Worm (Caenorhabditis elegans) whole organism, young adult: Measurements from ENCODE around the gene C33D3.5.

ENCODE experiments used
- C06A6.2 ChIP-seq: fragments of 200-800 bp; sonication (Bioruptor generic); conservative IDR thresholded peaks from 2 replicates; pipeline ENCODE4 v1.3.6; 2022; ENCODE audit warnings: missing genetic modification characterization, missing compliant biosample characterization
- F22D6.2 ChIP-seq: sonication (generic microtip); optimal IDR thresholded peaks from 2 replicates; lab custom pipeline; 2016; ENCODE audit warnings: mild to moderate bottlenecking, missing genetic modification characterization, missing compliant biosample characterization
- F52B5.7 ChIP-seq: sonication (generic microtip); optimal IDR thresholded peaks from 2 replicates; lab custom pipeline; 2016; ENCODE audit warnings: mild to moderate bottlenecking, missing genetic modification characterization, missing compliant biosample characterization
- F57A8.1 ChIP-seq: fragments of 200-800 bp; sonication (Bioruptor generic); optimal IDR thresholded peaks from 2 replicates; lab custom pipeline; 2018; ENCODE audit warnings: mild to moderate bottlenecking, missing genetic modification characterization, moderate library complexity, missing compliant biosample characterization
- Y67H2A.10 ChIP-seq: fragments of 200-800 bp; sonication (Bioruptor generic); conservative IDR thresholded peaks from 2 replicates; pipeline ENCODE4 v1.3.6; 2022; ENCODE audit warnings: missing genetic modification reagents, missing genetic modification characterization, missing compliant biosample characterization
- akir-1 ChIP-seq: fragments of 200-800 bp; sonication (Bioruptor generic); optimal IDR thresholded peaks from 2 replicates; lab custom pipeline; 2018; ENCODE audit warnings: mild to moderate bottlenecking, missing genetic modification characterization, moderate library complexity, missing compliant biosample characterization
- atf-7 ChIP-seq: sonication (generic microtip); optimal IDR thresholded peaks from 2 replicates; lab custom pipeline; 2017; ENCODE audit warnings: mild to moderate bottlenecking, missing genetic modification characterization, missing compliant biosample characterization
- athp-1 ChIP-seq: sonication (generic microtip); optimal IDR thresholded peaks from 2 replicates; lab custom pipeline; 2017; ENCODE audit warnings: mild to moderate bottlenecking, missing genetic modification characterization, missing compliant biosample characterization
- attf-6 ChIP-seq: fragments of 200-800 bp; sonication (Bioruptor generic); IDR thresholded peaks from 2 replicates; pipeline ENCODE4 v1.3.6; 2022; ENCODE audit warnings: missing genetic modification reagents, missing genetic modification characterization, missing compliant biosample characterization
- bed-2 ChIP-seq: fragments of 200-800 bp; sonication (Bioruptor generic); IDR thresholded peaks from 2 replicates; pipeline ENCODE4 v1.3.6; 2022; ENCODE audit warnings: missing genetic modification reagents, missing genetic modification characterization, missing compliant biosample characterization
- cebp-2 ChIP-seq: fragments of 200-800 bp; sonication (Bioruptor generic); IDR thresholded peaks from 2 replicates; pipeline ENCODE4 v1.3.6; 2022; ENCODE audit warnings: missing genetic modification characterization, missing compliant biosample characterization
- ceh-100 ChIP-seq: fragments of 200-800 bp; sonication (Bioruptor generic); IDR thresholded peaks from 2 replicates; pipeline ENCODE4 v1.3.6; 2022; ENCODE audit warnings: missing genetic modification reagents, missing genetic modification characterization, missing compliant biosample characterization
- die-1 ChIP-seq: sonication (generic microtip); optimal IDR thresholded peaks from 2 replicates; lab custom pipeline; 2016; ENCODE audit warnings: missing genotype, mild to moderate bottlenecking, missing genetic modification characterization, missing compliant biosample characterization
- egl-44 ChIP-seq: fragments of 200-800 bp; sonication (Bioruptor generic); IDR thresholded peaks from 2 replicates; pipeline ENCODE4 v1.3.6; 2022; ENCODE audit warnings: missing genetic modification reagents, missing genetic modification characterization, missing compliant biosample characterization
- egrh-3 ChIP-seq: fragments of 200-800 bp; sonication (Bioruptor generic); IDR thresholded peaks from 2 replicates; pipeline ENCODE4 v1.3.6; 2022; ENCODE audit warnings: missing genetic modification reagents, missing genetic modification characterization, missing compliant biosample characterization
- ets-4 ChIP-seq: fragments of 200-800 bp; sonication (Bioruptor generic); optimal IDR thresholded peaks from 2 replicates; lab custom pipeline; 2018; ENCODE audit warnings: mild to moderate bottlenecking, missing genetic modification characterization, missing compliant biosample characterization
- hmg-20 ChIP-seq: fragments of 200-800 bp; sonication (Bioruptor generic); IDR thresholded peaks from 2 replicates; pipeline ENCODE4 v1.3.6; 2022; ENCODE audit warnings: missing genetic modification reagents, missing genetic modification characterization, missing compliant biosample characterization
- let-526 ChIP-seq: fragments of 200-800 bp; sonication (Bioruptor generic); IDR thresholded peaks from 2 replicates; pipeline ENCODE4 v1.3.6; 2022; ENCODE audit warnings: missing genetic modification reagents, missing genetic modification characterization, missing compliant biosample characterization
- lin-26 ChIP-seq: fragments of 200-800 bp; sonication (Bioruptor generic); IDR thresholded peaks from 2 replicates; pipeline ENCODE4 v1.3.6; 2022; ENCODE audit warnings: missing genetic modification reagents, missing genetic modification characterization, missing compliant biosample characterization
- lin-54 ChIP-seq: fragments of 200-800 bp; sonication (Bioruptor generic); optimal IDR thresholded peaks from 2 replicates; lab custom pipeline; 2018; ENCODE audit warnings: mild to moderate bottlenecking, missing genetic modification characterization, missing compliant biosample characterization
- lir-1 ChIP-seq: fragments of 200-800 bp; sonication (Bioruptor generic); conservative IDR thresholded peaks from 2 replicates; pipeline ENCODE4 v1.3.6; 2022; ENCODE audit warnings: missing genetic modification reagents, missing genetic modification characterization, missing compliant biosample characterization
- lsy-27 ChIP-seq: sonication (generic microtip); optimal IDR thresholded peaks from 2 replicates; lab custom pipeline; 2017; ENCODE audit warnings: missing genetic modification characterization, mild to moderate bottlenecking, missing compliant biosample characterization, antibody characterized with exemption, missing genotype, borderline replicate concordance; ENCODE audit not compliant: insufficient read depth
- mes-4 ChIP-seq: sonication (generic microtip); optimal IDR thresholded peaks from 2 replicates; lab custom pipeline; 2016; ENCODE audit warnings: missing genotype, missing genetic modification characterization, missing compliant biosample characterization
- nfya-2 ChIP-seq: fragments of 200-800 bp; sonication (Bioruptor generic); IDR thresholded peaks from 2 replicates; pipeline ENCODE4 v1.3.6; 2022; ENCODE audit warnings: missing genetic modification reagents, missing genetic modification characterization, missing compliant biosample characterization
- nhr-120 ChIP-seq: fragments of 200-800 bp; sonication (Bioruptor generic); IDR thresholded peaks from 2 replicates; pipeline ENCODE4 v1.3.6; 2022; ENCODE audit warnings: missing genetic modification characterization, missing compliant biosample characterization
- nhr-80 ChIP-seq: sonication (generic microtip); optimal IDR thresholded peaks from 2 replicates; lab custom pipeline; 2016; ENCODE audit warnings: missing genetic modification characterization, missing compliant biosample characterization
- nhr-90 ChIP-seq: sonication (generic microtip); optimal IDR thresholded peaks from 2 replicates; lab custom pipeline; 2016; ENCODE audit warnings: missing genotype, mild to moderate bottlenecking, missing genetic modification characterization, missing compliant biosample characterization
- rec-8 ChIP-seq, 2 experiments: sonication (generic microtip); optimal IDR thresholded peaks; 2 replicates each; lab custom pipeline; 2016; ENCODE audit warnings: mild to moderate bottlenecking in 2 of 2, missing genetic modification characterization in 2 of 2, missing genetic modification reagents in 2 of 2, missing genotype in 2 of 2, missing biosample characterization in 1 of 2, missing compliant biosample characterization in 1 of 2, moderate library complexity in 1 of 2
- sea-2 ChIP-seq: fragments of 200-800 bp; sonication (Bioruptor generic); IDR thresholded peaks from 2 replicates; pipeline ENCODE4 v1.3.6; 2022; ENCODE audit warnings: missing genetic modification characterization, missing compliant biosample characterization
- snpc-1.1 ChIP-seq: sonication (generic microtip); optimal IDR thresholded peaks from 2 replicates; lab custom pipeline; 2017; ENCODE audit warnings: missing genetic modification characterization, mild to moderate bottlenecking, missing compliant biosample characterization, antibody characterized with exemption, moderate library complexity, missing genotype, missing genetic modification reagents; ENCODE audit not compliant: insufficient read depth
- snpc-1.3 ChIP-seq: sonication (generic microtip); optimal IDR thresholded peaks from 2 replicates; lab custom pipeline; 2017; ENCODE audit warnings: missing genetic modification characterization, mild to moderate bottlenecking, missing compliant biosample characterization, antibody characterized with exemption, moderate library complexity, missing genotype, missing genetic modification reagents; ENCODE audit not compliant: insufficient read depth
- ztf-26 ChIP-seq: sonication (generic microtip); optimal IDR thresholded peaks from 2 replicates; lab custom pipeline; 2017; ENCODE audit warnings: missing genetic modification characterization, missing compliant biosample characterization
- ztf-6 ChIP-seq: fragments of 200-800 bp; sonication (Bioruptor generic); IDR thresholded peaks from 2 replicates; pipeline ENCODE4 v1.3.6; 2022; ENCODE audit warnings: missing genetic modification reagents, missing genetic modification characterization, missing compliant biosample characterization

Gene C33D3.5

DNA sequence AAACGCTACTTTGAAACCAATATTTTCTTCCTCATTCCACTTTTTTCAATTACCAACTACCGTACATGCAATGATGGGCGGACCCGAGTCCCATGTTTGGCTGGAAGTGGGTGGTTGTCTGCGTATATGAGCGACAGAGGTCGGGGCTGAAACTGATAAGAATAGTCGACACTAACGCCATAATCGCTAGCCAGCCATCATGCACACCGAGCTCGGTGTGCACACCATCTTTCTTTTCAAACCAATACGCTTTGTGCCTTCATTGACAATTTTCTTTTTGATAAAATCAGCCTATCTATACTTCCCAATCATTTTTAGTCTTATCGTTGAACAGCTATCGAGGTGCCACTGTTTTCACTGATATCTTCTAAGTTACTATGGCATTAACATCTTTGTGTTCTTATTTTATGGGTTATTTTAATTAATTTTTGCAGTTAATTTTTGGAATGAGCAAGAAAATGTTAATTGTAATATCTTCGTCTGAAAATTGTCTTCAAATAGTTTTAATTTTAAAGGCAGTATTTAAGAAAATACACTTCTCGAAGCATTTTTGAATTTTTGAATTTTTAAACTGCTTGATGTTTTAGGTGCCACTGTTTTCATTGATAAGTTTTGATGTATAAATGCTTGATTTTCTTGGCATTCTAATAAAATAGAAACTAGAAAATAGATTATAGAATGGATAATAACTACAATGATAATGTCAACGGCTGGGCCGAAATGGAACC is 10.4 kb upstream of the C33D3.5 start, which contains the start of gene elt-2 (continued):
- TF ChIP-seq let-526 (GFP tag; lab: Robert Waterston, UW) = no peak
- peak; percentile 65 for TF ChIP-seq ets-4 (GFP tag; lab: Kevin White, UChicago)
- no peak for TF ChIP-seq ztf-6 (GFP tag; lab: Robert Waterston, UW)
- TF ChIP-seq egl-44 (GFP tag; lab: Robert Waterston, UW) = 0 out of 2 replicates have a peak, but pooled peaks have one; percentile 26
- TF ChIP-seq hmg-20 (GFP tag; lab: Robert Waterston, UW) = no peak
- peak; percentile 65 for TF ChIP-seq atf-7 (tag; lab: Kevin White, UChicago)
- peak; percentile 97 for TF ChIP-seq nhr-80 (tag; lab: Kevin White, UChicago)
- 0 out of 2 replicates have a peak, but pooled peaks have one; percentile 17 for TF ChIP-seq lir-1 (GFP tag; lab: Robert Waterston, UW)
- no peak for TF ChIP-seq F52B5.7

DNA sequence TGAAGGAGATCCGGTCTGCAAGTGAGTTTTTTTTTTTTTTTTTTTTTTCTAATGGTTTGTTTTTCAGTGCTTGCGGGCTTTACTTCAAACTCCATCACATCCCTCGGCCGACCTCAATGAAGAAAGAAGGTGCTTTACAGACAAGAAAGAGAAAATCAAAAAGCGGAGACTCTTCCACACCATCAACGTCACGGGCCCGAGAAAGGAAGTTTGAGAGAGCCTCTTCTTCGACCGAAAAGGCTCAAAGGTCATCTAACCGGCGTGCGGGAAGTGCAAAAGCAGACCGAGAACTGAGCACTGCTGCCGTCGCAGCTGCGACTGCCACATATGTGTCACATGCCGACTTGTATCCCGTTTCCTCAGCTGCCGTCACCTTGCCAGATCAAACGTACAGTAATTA is 8.9 kb upstream of the C33D3.5 start:
- TF ChIP-seq F57A8.1 (GFP tag; lab: Kevin White, UChicago) = no peak
- no peak for TF ChIP-seq snpc-1.1 (tag; lab: Kevin White, UChicago)
- TF ChIP-seq lsy-27 (tag; lab: Kevin White, UChicago) = no peak
- no peak for TF ChIP-seq egrh-3 (GFP tag; lab: Robert Waterston, UW)
- TF ChIP-seq F52B5.7 = no peak
- no peak for TF ChIP-seq lir-1 (GFP tag; lab: Robert Waterston, UW)
- TF ChIP-seq ceh-100 (GFP tag; lab: Robert Waterston, UW) = no peak
- no peak for TF ChIP-seq nhr-120 (GFP tag; lab: Robert Waterston, UW)
- no peak for TF ChIP-seq atf-7 (tag; lab: Kevin White, UChicago)
- no peak for TF ChIP-seq lin-26 (GFP tag; lab: Robert Waterston, UW)
- no peak for TF ChIP-seq athp-1 (tag; lab: Kevin White, UChicago)
- no peak for TF ChIP-seq nfya-2 (GFP tag; lab: Robert Waterston, UW)
- TF ChIP-seq lin-54 = no peak

DNA sequence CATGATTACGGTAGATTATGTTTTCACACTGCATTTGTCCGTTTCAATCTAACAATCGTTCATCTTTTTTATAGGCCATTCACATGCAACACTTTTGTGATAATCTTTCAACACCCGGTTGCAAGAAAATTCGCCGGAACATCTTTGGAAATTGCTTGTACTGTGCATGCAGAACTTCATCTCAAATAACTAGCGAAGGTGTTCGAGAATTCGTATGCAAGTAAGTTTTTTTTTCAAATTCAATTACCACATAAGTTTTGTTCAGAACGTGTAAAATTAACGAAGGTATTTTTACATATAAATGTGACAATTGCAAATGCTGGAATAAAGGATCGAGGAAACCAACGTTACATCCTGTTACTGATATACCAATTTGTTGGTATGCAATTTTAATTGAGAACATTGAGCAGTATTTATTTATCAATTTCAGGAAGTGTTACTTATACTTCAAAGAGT is 5.8 kb upstream of the C33D3.5 start, which contains the start of gene C33D3.3:
TSS of gene C33D3.3 (plus strand) at position 51 of the 456 bp plus-strand sequence.
- no peak for TF ChIP-seq ets-4 (GFP tag; lab: Kevin White, UChicago)
- TF ChIP-seq akir-1 = no peak
- TF ChIP-seq F22D6.2 (tag; lab: Kevin White, UChicago) = no peak
- no peak for TF ChIP-seq C06A6.2
- TF ChIP-seq ztf-26 (tag; lab: Kevin White, UChicago) = no peak
- TF ChIP-seq attf-6 (GFP tag; lab: Robert Waterston, UW) = no peak
- TF ChIP-seq egl-44 (GFP tag; lab: Robert Waterston, UW) = no peak
- no peak for TF ChIP-seq die-1
- no peak for TF ChIP-seq bed-2
- TF ChIP-seq mes-4 (tag; lab: Kevin White, UChicago) = no peak
- no peak for TF ChIP-seq rec-8 (tag; optimal IDR thresholded peaks at IDR 0.05; lab: Kevin White, UChicago)
- TF ChIP-seq cebp-2 (GFP tag; lab: Robert Waterston, UW) = no peak
- TF ChIP-seq Y67H2A.10 = no peak
- TF ChIP-seq sea-2 (GFP tag; lab: Robert Waterston, UW) = no peak
- no peak for TF ChIP-seq nhr-90 (tag; lab: Kevin White, UChicago)
- no peak for TF ChIP-seq snpc-1.3 (tag; lab: Kevin White, UChicago)
- TF ChIP-seq athp-1 (tag; lab: Kevin White, UChicago) = no peak
- TF ChIP-seq nhr-120 (GFP tag; lab: Robert Waterston, UW) = no peak
